Worm (Caenorhabditis elegans): ENCODE data around the gene ZK632.10.

DNA sequence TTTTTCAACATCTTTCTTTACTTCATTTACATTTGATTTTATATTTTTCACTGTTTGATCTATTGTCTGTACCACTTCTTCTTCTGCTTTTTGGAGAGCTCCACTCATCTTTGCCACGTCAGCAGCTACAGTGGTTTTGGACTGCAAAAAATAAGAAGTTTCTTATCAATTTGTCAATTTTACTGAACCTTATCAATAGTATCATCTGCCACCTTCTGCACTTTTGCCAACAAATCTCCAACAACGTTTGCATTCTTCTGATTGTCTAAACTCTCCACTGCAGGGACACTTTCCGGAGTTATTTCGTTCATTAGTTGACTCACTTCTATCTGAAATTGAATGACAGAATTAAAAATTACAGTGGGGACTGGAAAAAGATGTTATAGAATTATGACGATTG, 40.7 kb downstream of the ZK632.10 start:
- TF ChIP-seq lag-1 (GFP tag; IDR thresholded peaks at IDR 0.05) (no peak), nhr-27 (tag; optimal IDR thresholded peaks at IDR 0.05) (no peak), unc-62 (GFP tag; optimal IDR thresholded peaks at IDR 0.05) (no peak), nhr-120 (GFP tag; IDR thresholded peaks at IDR 0.05) (no peak), rec-8 (tag; optimal IDR thresholded peaks at IDR 0.05) (no peak)

Data from whole organism, young adult.